Fruit fly (Drosophila melanogaster) whole organism, embryonic: ENCODE results near the gene CG43055.

ENCODE experiments used
- Adf1 ChIP-seq: fragments of 200-800 bp; sonication (Bioruptor generic); IDR thresholded peaks from 2 replicates; pipeline ENCODE4 v1.3.6; 2022; ENCODE audit warnings: missing biosample characterization, missing genetic modification characterization
- Atf3 ChIP-seq: fragments of 200-800 bp; sonication (Bioruptor generic); optimal IDR thresholded peaks from 3 replicates; lab custom pipeline; 2016; ENCODE audit warnings: missing biosample characterization, missing genetic modification characterization
- Bgb ChIP-seq: fragments of 200-800 bp; sonication (Bioruptor generic); IDR thresholded peaks from 2 replicates; pipeline ENCODE4 v1.3.6; 2022; ENCODE audit warnings: missing biosample characterization, missing genetic modification characterization; ENCODE audit not compliant: partially characterized antibody
- CG10543 ChIP-seq: fragments of 200-800 bp; sonication (Bioruptor generic); optimal IDR thresholded peaks from 3 replicates; lab custom pipeline; 2017; ENCODE audit warnings: missing biosample characterization, mild to moderate bottlenecking, missing genetic modification characterization, moderate library complexity
- CG12155 ChIP-seq: fragments of 200-800 bp; sonication (Bioruptor generic); optimal IDR thresholded peaks from 3 replicates; lab custom pipeline; 2016; ENCODE audit warnings: missing biosample characterization, missing genetic modification characterization
- CG12744 ChIP-seq: fragments of 200-800 bp; sonication (Bioruptor generic); optimal IDR thresholded peaks from 2 replicates; lab custom pipeline; 2016; ENCODE audit warnings: missing biosample characterization, missing genetic modification characterization
- CG13123 ChIP-seq: fragments of 200-800 bp; sonication (Bioruptor generic); optimal IDR thresholded peaks from 2 replicates; lab custom pipeline; 2016; ENCODE audit warnings: missing biosample characterization, missing genetic modification characterization
- CG16815 ChIP-seq: fragments of 200-800 bp; sonication (Bioruptor generic); optimal IDR thresholded peaks from 3 replicates; lab custom pipeline; 2017; ENCODE audit warnings: missing biosample characterization, mild to moderate bottlenecking, missing genetic modification characterization
- CG17802 ChIP-seq: fragments of 200-800 bp; sonication (Bioruptor generic); optimal IDR thresholded peaks from 2 replicates; lab custom pipeline; 2018; ENCODE audit warnings: missing biosample characterization, mild to moderate bottlenecking, missing genetic modification characterization, moderate library complexity
- CG18599 ChIP-seq: fragments of 200-800 bp; sonication (Bioruptor generic); optimal IDR thresholded peaks from 3 replicates; lab custom pipeline; 2017; ENCODE audit warnings: missing biosample characterization, missing genetic modification characterization, mild to moderate bottlenecking, moderate library complexity, missing genetic modification reagents
- CG18619 ChIP-seq: fragments of 200-800 bp; sonication (Bioruptor generic); optimal IDR thresholded peaks from 3 replicates; lab custom pipeline; 2017; ENCODE audit warnings: missing biosample characterization, mild to moderate bottlenecking, missing genetic modification characterization
- CG2199 ChIP-seq: fragments of 200-800 bp; sonication (Bioruptor generic); IDR thresholded peaks from 3 replicates; pipeline ENCODE4 v1.3.6; 2022; ENCODE audit warnings: missing biosample characterization, missing genetic modification characterization
- CG2712 ChIP-seq: fragments of 200-800 bp; optimal IDR thresholded peaks from 3 replicates; lab custom pipeline; 2019; ENCODE audit warnings: missing biosample characterization, mild to moderate bottlenecking, missing genetic modification characterization, moderate library complexity
- CG31365 ChIP-seq: fragments of 200-800 bp; sonication (Bioruptor generic); optimal IDR thresholded peaks from 2 replicates; lab custom pipeline; 2018; ENCODE audit warnings: missing biosample characterization, mild to moderate bottlenecking, missing genetic modification characterization
- CG3281 ChIP-seq: fragments of 200-800 bp; sonication (Bioruptor generic); optimal IDR thresholded peaks from 3 replicates; lab custom pipeline; 2017; ENCODE audit warnings: missing biosample characterization, mild to moderate bottlenecking, missing genetic modification characterization
- CG3838 ChIP-seq: fragments of 200-800 bp; sonication (Bioruptor generic); optimal IDR thresholded peaks from 3 replicates; lab custom pipeline; 2016; ENCODE audit warnings: missing biosample characterization, missing genetic modification characterization
- CG6683 ChIP-seq: fragments of 200-800 bp; sonication (Bioruptor generic); optimal IDR thresholded peaks from 2 replicates; lab custom pipeline; 2017; ENCODE audit warnings: missing biosample characterization, mild to moderate bottlenecking, missing genetic modification characterization, missing genetic modification reagents
- CG8290 ChIP-seq, 3 experiments: fragments of 200-800 bp; sonication (Bioruptor generic); optimal IDR thresholded peaks; 2 replicates each; lab custom pipeline; 2016 to 2019; ENCODE audit warnings: missing biosample characterization in 3 of 3, missing genetic modification characterization in 3 of 3, mild to moderate bottlenecking in 2 of 3, moderate library complexity in 1 of 3
- Dad ChIP-seq: fragments of 200-800 bp; sonication (Bioruptor generic); optimal IDR thresholded peaks from 3 replicates; lab custom pipeline; 2016; ENCODE audit warnings: missing biosample characterization, missing genetic modification characterization
- Deaf1 ChIP-seq: fragments of 200-800 bp; optimal IDR thresholded peaks from 3 replicates; lab custom pipeline; 2019; ENCODE audit warnings: missing biosample characterization, mild to moderate bottlenecking, missing genetic modification characterization, moderate library complexity
- Dip2 ChIP-seq: fragments of 200-800 bp; sonication (Bioruptor generic); IDR thresholded peaks from 2 replicates; pipeline ENCODE4 v1.3.6; 2022; ENCODE audit warnings: missing biosample characterization, missing genetic modification characterization
- Doc3 ChIP-seq: fragments of 200-800 bp; sonication (Bioruptor generic); IDR thresholded peaks from 3 replicates; pipeline ENCODE4 v1.3.6; 2022; ENCODE audit warnings: missing biosample characterization, missing genetic modification characterization; ENCODE audit not compliant: partially characterized antibody
- Dref ChIP-seq: fragments of 200-800 bp; sonication (Bioruptor generic); IDR thresholded peaks from 2 replicates; pipeline ENCODE4 v1.3.6; 2022; ENCODE audit warnings: missing biosample characterization, missing genetic modification characterization
- ERR ChIP-seq: fragments of 200-800 bp; sonication (Bioruptor generic); optimal IDR thresholded peaks from 2 replicates; lab custom pipeline; 2016; ENCODE audit warnings: missing biosample characterization, missing genetic modification characterization
- Hr78 ChIP-seq, 2 experiments: fragments of 200-800 bp in 1 of 2; fragments of >200 bp in 1 of 2; sonication (Bioruptor generic) in 1 of 2; optimal IDR thresholded peaks; 2 replicates each; lab custom pipeline; 2017 to 2019; ENCODE audit warnings: missing biosample characterization in 2 of 2, missing genetic modification characterization in 2 of 2, mild to moderate bottlenecking in 1 of 2, moderate library complexity in 1 of 2
- MTF-1 ChIP-seq: fragments of 200-800 bp; sonication (Bioruptor generic); optimal IDR thresholded peaks from 2 replicates; lab custom pipeline; 2018; ENCODE audit warnings: missing biosample characterization, mild to moderate bottlenecking, missing genetic modification characterization, borderline replicate concordance
- Myb ChIP-seq: fragments of 200-800 bp; sonication (Bioruptor generic); optimal IDR thresholded peaks from 2 replicates; lab custom pipeline; 2016; ENCODE audit warnings: missing biosample characterization, missing genetic modification characterization
- Nf-YC ChIP-seq: fragments of 200-800 bp; optimal IDR thresholded peaks from 3 replicates; lab custom pipeline; 2019; ENCODE audit warnings: missing biosample characterization, mild to moderate bottlenecking, missing genetic modification characterization, moderate library complexity
- Sin3A ChIP-seq: fragments of >200 bp; optimal IDR thresholded peaks from 2 replicates; lab custom pipeline; 2018
- Sox100B ChIP-seq: fragments of 200-800 bp; sonication (Bioruptor generic); optimal IDR thresholded peaks from 3 replicates; lab custom pipeline; 2018; ENCODE audit warnings: missing biosample characterization, mild to moderate bottlenecking, missing genetic modification characterization
- Sox102F ChIP-seq: fragments of 200-800 bp; sonication (Bioruptor generic); optimal IDR thresholded peaks from 2 replicates; lab custom pipeline; 2018; ENCODE audit warnings: missing biosample characterization, mild to moderate bottlenecking, missing genetic modification characterization, moderate library complexity
- ac ChIP-seq: fragments of 200-800 bp; sonication (Bioruptor generic); optimal IDR thresholded peaks from 3 replicates; lab custom pipeline; 2017; ENCODE audit warnings: missing biosample characterization, mild to moderate bottlenecking, missing genetic modification characterization
- al ChIP-seq: fragments of 200-800 bp; sonication (Bioruptor generic); IDR thresholded peaks from 2 replicates; pipeline ENCODE4 v1.3.6; 2022; ENCODE audit warnings: missing biosample characterization, missing genetic modification characterization
- dm ChIP-seq: fragments of 200-800 bp; sonication (Bioruptor generic); optimal IDR thresholded peaks from 3 replicates; lab custom pipeline; 2016; ENCODE audit warnings: missing biosample characterization, missing genetic modification characterization
- dmrt99B ChIP-seq: fragments of 200-800 bp; sonication (Bioruptor generic); optimal IDR thresholded peaks from 2 replicates; lab custom pipeline; 2018; ENCODE audit warnings: missing biosample characterization, mild to moderate bottlenecking, missing genetic modification characterization, moderate library complexity
- fru ChIP-seq: fragments of >200 bp; optimal IDR thresholded peaks from 2 replicates; lab custom pipeline; 2017
- ftz-f1 ChIP-seq: fragments of 200-800 bp; sonication (Bioruptor generic); optimal IDR thresholded peaks from 2 replicates; lab custom pipeline; 2016; ENCODE audit warnings: missing biosample characterization, missing genetic modification characterization
- gfzf ChIP-seq: fragments of 200-800 bp; sonication (Bioruptor generic); optimal IDR thresholded peaks from 2 replicates; lab custom pipeline; 2016; ENCODE audit warnings: missing biosample characterization, mild to moderate bottlenecking, missing genetic modification characterization, moderate library complexity
- gsb ChIP-seq: fragments of 200-800 bp; sonication (Bioruptor generic); IDR thresholded peaks from 2 replicates; pipeline ENCODE4 v1.3.6; 2022; ENCODE audit warnings: missing biosample characterization, missing genetic modification characterization
- ham ChIP-seq: fragments of 200-800 bp; sonication (Bioruptor generic); IDR thresholded peaks from 2 replicates; pipeline ENCODE4 v1.3.6; 2022; ENCODE audit warnings: missing biosample characterization, missing genetic modification characterization
- inv ChIP-seq: fragments of 200-800 bp; sonication (Bioruptor generic); IDR thresholded peaks from 2 replicates; pipeline ENCODE4 v1.3.6; 2022; ENCODE audit warnings: missing biosample characterization, missing genetic modification characterization; ENCODE audit not compliant: partially characterized antibody
- jigr1 ChIP-seq: fragments of 200-800 bp; sonication (Bioruptor generic); IDR thresholded peaks from 3 replicates; pipeline ENCODE4 v1.3.6; 2022; ENCODE audit warnings: missing biosample characterization, missing genetic modification characterization
- kay ChIP-seq: fragments of 200-800 bp; sonication (Bioruptor generic); optimal IDR thresholded peaks from 2 replicates; lab custom pipeline; 2016; ENCODE audit warnings: missing biosample characterization, missing genetic modification characterization
- nom ChIP-seq: fragments of 200-800 bp; sonication (Bioruptor generic); optimal IDR thresholded peaks from 2 replicates; lab custom pipeline; 2017; ENCODE audit warnings: missing biosample characterization, missing genetic modification characterization, mild to moderate bottlenecking, moderate library complexity, missing genetic modification reagents
- otp ChIP-seq: fragments of 200-800 bp; sonication (Bioruptor generic); IDR thresholded peaks from 3 replicates; pipeline ENCODE4, ENCODE4 v1.3.6; 2022; ENCODE audit warnings: missing biosample characterization, missing genetic modification characterization
- pho ChIP-seq: fragments of 200-800 bp; sonication (Bioruptor generic); optimal IDR thresholded peaks from 2 replicates; lab custom pipeline; 2016; ENCODE audit warnings: missing biosample characterization, missing genetic modification characterization
- row ChIP-seq: fragments of 200-800 bp; sonication (Bioruptor generic); IDR thresholded peaks from 3 replicates; pipeline ENCODE4 v1.3.6; 2022; ENCODE audit warnings: missing biosample characterization, missing genetic modification characterization
- sisA ChIP-seq: fragments of 200-800 bp; sonication (Bioruptor generic); IDR thresholded peaks from 2 replicates; pipeline ENCODE4 v1.3.6; 2022; ENCODE audit warnings: missing biosample characterization, missing genetic modification characterization
- slou ChIP-seq: fragments of 200-800 bp; sonication (Bioruptor generic); optimal IDR thresholded peaks from 3 replicates; lab custom pipeline; 2016; ENCODE audit warnings: missing biosample characterization, missing genetic modification characterization
- sug ChIP-seq: fragments of 200-800 bp; optimal IDR thresholded peaks from 2 replicates; lab custom pipeline; 2019; ENCODE audit warnings: missing biosample characterization, mild to moderate bottlenecking, missing genetic modification characterization, moderate library complexity

The CG43055 gene

DNA sequence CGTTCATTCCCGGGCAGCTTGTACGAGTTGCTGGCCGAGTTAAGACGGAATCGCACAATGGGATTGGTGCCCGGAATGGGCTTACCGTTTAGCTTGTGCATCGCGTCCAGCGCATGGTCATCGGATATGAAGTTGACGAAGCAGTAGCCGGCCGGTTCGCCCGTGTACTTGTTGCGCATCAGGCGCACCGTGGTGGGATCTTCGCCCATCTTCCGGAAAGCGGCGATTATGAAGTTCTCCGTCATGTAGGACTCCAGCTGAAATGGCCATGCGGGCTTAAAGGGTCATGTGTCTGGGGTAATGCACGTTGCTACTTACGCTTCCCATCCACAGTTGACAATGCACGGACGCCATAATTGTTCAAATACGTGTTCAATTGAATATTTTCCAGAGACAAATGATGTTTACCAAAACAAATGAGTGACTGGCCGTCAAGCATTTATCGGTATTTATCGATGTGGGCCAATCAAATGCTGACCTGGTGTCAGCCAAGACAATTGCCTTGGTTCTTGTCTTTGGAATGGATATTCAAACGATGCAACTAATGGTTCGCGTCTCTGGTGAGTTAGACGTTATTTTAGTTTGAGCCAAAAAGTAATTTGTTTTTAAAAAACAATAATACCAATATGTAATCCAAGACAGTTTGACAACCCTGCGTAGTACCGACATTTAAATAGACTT, 43.2 kb downstream of the CG43055 start, which contains the start of the genes Secp43 and ND-B8 (continued):
- TF ChIP-seq sisA (GFP tag; lab: Robert Waterston, UW) = no peak
- TF ChIP-seq Dip2 (GFP tag; lab: Robert Waterston, UW) = no peak
- peak; percentile 63; the same call in 1 of the 2 replicates for TF ChIP-seq inv (GFP tag; lab: Robert Waterston, UW)
- TF ChIP-seq ac (GFP tag; lab: Kevin White, UChicago) = no peak
- TF ChIP-seq Deaf1 (tag; lab: Kevin White, UChicago) = no peak
- TF ChIP-seq Atf3 (GFP tag; lab: Kevin White, UChicago) = no peak
- peak; percentile 99 for TF ChIP-seq Myb (GFP tag; lab: Kevin White, UChicago)
- TF ChIP-seq Sox100B (GFP tag; lab: Kevin White, UChicago) = no peak
- TF ChIP-seq Hr78 (GFP tag; optimal IDR thresholded peaks at IDR 0.05; lab: Kevin White, UChicago) = no peak
- TF ChIP-seq Dad (GFP tag; lab: Kevin White, UChicago) = no peak
- TF ChIP-seq Bgb = peak; percentile 84
- no peak for TF ChIP-seq Sox102F (GFP tag; lab: Kevin White, UChicago)
- TF ChIP-seq ftz-f1 (GFP tag; lab: Kevin White, UChicago) = peak; percentile 26
- no peak for TF ChIP-seq CG13123 (GFP tag; lab: Kevin White, UChicago)
- no peak for TF ChIP-seq CG16815 (GFP tag; lab: Kevin White, UChicago)
- no peak for TF ChIP-seq Nf-YC (tag; lab: Kevin White, UChicago)
- no peak for TF ChIP-seq al
- TF ChIP-seq CG10543 (GFP tag; lab: Kevin White, UChicago) = no peak
- TF ChIP-seq CG6683 (GFP tag; lab: Kevin White, UChicago) = no peak
- no peak for TF ChIP-seq CG12155 (GFP tag; lab: Kevin White, UChicago)
- peak; percentile 61 for TF ChIP-seq sug
- 0 out of 3 replicates have a peak, but pooled peaks have one; percentile 8 for TF ChIP-seq row
- TF ChIP-seq CG18599 (GFP tag; lab: Kevin White, UChicago) = no peak
- no peak for TF ChIP-seq fru (lab: Kevin White, UChicago)
- TF ChIP-seq CG2712 (tag; lab: Kevin White, UChicago) = peak; percentile 41
- no peak for TF ChIP-seq CG18619 (GFP tag; lab: Kevin White, UChicago)
- no peak for TF ChIP-seq CG3281 (GFP tag; lab: Kevin White, UChicago)
- peak; percentile 33 for TF ChIP-seq dm (GFP tag; lab: Kevin White, UChicago)
- TF ChIP-seq MTF-1 (GFP tag; lab: Kevin White, UChicago) = no peak
- 0 out of 3 replicates have a peak, but pooled peaks have one; percentile 24 for TF ChIP-seq CG2199 (GFP tag; lab: Robert Waterston, UW)
- peak; percentile 72 for TF ChIP-seq gfzf (GFP tag; lab: Kevin White, UChicago)
- TF ChIP-seq CG31365 (tag; lab: Kevin White, UChicago) = no peak
- peak; percentile 71 for TF ChIP-seq Doc3
- TF ChIP-seq kay (GFP tag; lab: Kevin White, UChicago) = no peak
- no peak for TF ChIP-seq dmrt99B (tag; lab: Kevin White, UChicago)
- no peak for TF ChIP-seq otp (GFP tag; lab: Robert Waterston, UW)
- no peak for TF ChIP-seq ham
- TF ChIP-seq CG12744 (GFP tag; lab: Kevin White, UChicago) = no peak
- TF ChIP-seq Dref = peak; percentile 96
- no peak for TF ChIP-seq ERR
- no peak for TF ChIP-seq CG3838 (GFP tag; lab: Kevin White, UChicago)
- peak; percentile 64 for TF ChIP-seq Sin3A
- TF ChIP-seq nom (GFP tag; lab: Kevin White, UChicago) = no peak
- TF ChIP-seq Adf1 = no peak
- no peak for TF ChIP-seq jigr1
- no peak for TF ChIP-seq slou (GFP tag; lab: Kevin White, UChicago)
- no peak for TF ChIP-seq CG17802 (tag; lab: Kevin White, UChicago)
- no peak for TF ChIP-seq gsb (GFP tag; lab: Robert Waterston, UW)
- TF ChIP-seq CG8290 (GFP tag; optimal IDR thresholded peaks at IDR 0.05; lab: Kevin White, UChicago) = peak; percentile 56
- peak in 1 of 2 experiments; percentile 71 for TF ChIP-seq CG8290 (tag; optimal IDR thresholded peaks at IDR 0.05; lab: Kevin White, UChicago)
- no peak for TF ChIP-seq pho
